Fruit fly (Drosophila melanogaster) whole organism, embryonic: ENCODE data around the gene CG46270.
A peak's percentile ranks its signal among the peaks of the same experiment; 100 is the strongest.

Experiments
- B-H2 ChIP-seq: fragments of 200-800 bp; sonication (Bioruptor generic); optimal IDR thresholded peaks from 2 replicates; lab custom pipeline; 2018; ENCODE audit warnings: missing biosample characterization, mild to moderate bottlenecking, missing genetic modification characterization
- Bgb ChIP-seq: fragments of 200-800 bp; sonication (Bioruptor generic); IDR thresholded peaks from 2 replicates; pipeline ENCODE4 v1.3.6; 2022; ENCODE audit warnings: missing biosample characterization, missing genetic modification characterization; ENCODE audit not compliant: partially characterized antibody
- CG13894 ChIP-seq: fragments of 200-800 bp; sonication (Bioruptor generic); optimal IDR thresholded peaks from 3 replicates; lab custom pipeline; 2018; ENCODE audit warnings: missing biosample characterization, mild to moderate bottlenecking, missing genetic modification characterization, moderate library complexity
- CG14965 ChIP-seq: fragments of 200-800 bp; sonication (Bioruptor generic); optimal IDR thresholded peaks from 2 replicates; lab custom pipeline; 2016; ENCODE audit warnings: missing biosample characterization, missing genetic modification characterization, borderline replicate concordance
- CG15696 ChIP-seq: fragments of 200-800 bp; sonication (Bioruptor generic); optimal IDR thresholded peaks from 2 replicates; lab custom pipeline; 2019; ENCODE audit warnings: missing biosample characterization, mild to moderate bottlenecking, missing genetic modification characterization, moderate library complexity
- CG17385 ChIP-seq: fragments of 200-800 bp; sonication (Bioruptor generic); optimal IDR thresholded peaks from 3 replicates; lab custom pipeline; 2018; ENCODE audit warnings: missing biosample characterization, mild to moderate bottlenecking, missing genetic modification characterization
- CG2116 ChIP-seq: fragments of 200-800 bp; sonication (Bioruptor generic); optimal IDR thresholded peaks from 3 replicates; lab custom pipeline; 2018; ENCODE audit warnings: missing biosample characterization, mild to moderate bottlenecking, missing genetic modification characterization
- CG30431 ChIP-seq: fragments of 200-800 bp; sonication (Bioruptor generic); optimal IDR thresholded peaks from 2 replicates; lab custom pipeline; 2017; ENCODE audit warnings: missing biosample characterization, missing genetic modification characterization
- CG3163 ChIP-seq: fragments of 200-800 bp; sonication (Bioruptor generic); optimal IDR thresholded peaks from 3 replicates; lab custom pipeline; 2016; ENCODE audit warnings: missing biosample characterization, missing genetic modification characterization
- CG34224 ChIP-seq: fragments of 200-800 bp; sonication (Bioruptor generic); IDR thresholded peaks from 3 replicates; pipeline ENCODE4 v1.3.6; 2022; ENCODE audit warnings: missing biosample characterization, missing genetic modification characterization; ENCODE audit not compliant: partially characterized antibody
- CG3995 ChIP-seq: fragments of 200-800 bp; sonication (Bioruptor generic); optimal IDR thresholded peaks from 3 replicates; lab custom pipeline; 2016; ENCODE audit warnings: missing biosample characterization, missing genetic modification characterization
- CG43689 ChIP-seq: fragments of 200-800 bp; sonication (Bioruptor generic); IDR thresholded peaks from 2 replicates; pipeline ENCODE4 v1.3.6; 2022; ENCODE audit warnings: missing biosample characterization, missing genetic modification characterization
- CG4707 ChIP-seq: fragments of 200-800 bp; sonication (Bioruptor generic); optimal IDR thresholded peaks from 2 replicates; lab custom pipeline; 2018; ENCODE audit warnings: missing biosample characterization, mild to moderate bottlenecking, missing genetic modification characterization, moderate library complexity
- CG6689 ChIP-seq: fragments of 200-800 bp; sonication (Bioruptor generic); IDR thresholded peaks from 2 replicates; pipeline ENCODE4 v1.3.6; 2022; ENCODE audit warnings: missing biosample characterization, missing genetic modification characterization
- CG7556 ChIP-seq: fragments of 200-800 bp; sonication (Bioruptor generic); optimal IDR thresholded peaks from 2 replicates; lab custom pipeline; 2017; ENCODE audit warnings: missing biosample characterization, mild to moderate bottlenecking, missing genetic modification characterization
- CG7786 ChIP-seq: fragments of 200-800 bp; sonication (Bioruptor generic); optimal IDR thresholded peaks from 2 replicates; lab custom pipeline; 2016; ENCODE audit warnings: missing biosample characterization, missing genetic modification characterization
- CG7987 ChIP-seq: fragments of 200-800 bp; sonication (Bioruptor generic); optimal IDR thresholded peaks from 2 replicates; lab custom pipeline; 2018; ENCODE audit warnings: missing biosample characterization, mild to moderate bottlenecking, missing genetic modification characterization, moderate library complexity
- CG8290 ChIP-seq, 3 experiments: fragments of 200-800 bp; sonication (Bioruptor generic); optimal IDR thresholded peaks; 2 replicates each; lab custom pipeline; 2016 to 2019; ENCODE audit warnings: missing biosample characterization in 3 of 3, missing genetic modification characterization in 3 of 3, mild to moderate bottlenecking in 2 of 3, moderate library complexity in 1 of 3
- CG9727 ChIP-seq: fragments of 200-800 bp; sonication (Bioruptor generic); optimal IDR thresholded peaks from 3 replicates; lab custom pipeline; 2017; ENCODE audit warnings: missing biosample characterization, mild to moderate bottlenecking, missing genetic modification characterization
- CG9876 ChIP-seq: fragments of 200-800 bp; sonication (Bioruptor generic); optimal IDR thresholded peaks from 2 replicates; lab custom pipeline; 2016; ENCODE audit warnings: missing biosample characterization, missing genetic modification characterization
- CkIIα-i1 ChIP-seq: fragments of 200-800 bp; sonication (Bioruptor generic); IDR thresholded peaks from 2 replicates; pipeline ENCODE4 v1.3.6; 2022; ENCODE audit warnings: missing biosample characterization, missing genetic modification characterization
- Dfd ChIP-seq, 2 experiments: fragments of >200 bp; optimal IDR thresholded peaks; 2 replicates each; lab custom pipeline; 2017; ENCODE audit warnings: missing biosample characterization in 2 of 2, missing genetic modification characterization in 2 of 2
- Dp ChIP-seq: fragments of 200-800 bp; sonication (Bioruptor generic); optimal IDR thresholded peaks from 2 replicates; lab custom pipeline; 2018; ENCODE audit warnings: missing biosample characterization, mild to moderate bottlenecking, missing genetic modification characterization, moderate library complexity
- Gsc ChIP-seq: fragments of 200-800 bp; sonication (Bioruptor generic); IDR thresholded peaks from 2 replicates; pipeline ENCODE4 v1.3.6; 2022; ENCODE audit warnings: missing biosample characterization, missing genetic modification characterization
- Hr39 ChIP-seq: fragments of >200 bp; optimal IDR thresholded peaks from 2 replicates; lab custom pipeline; 2017
- MESR4 ChIP-seq: fragments of 200-800 bp; sonication (Bioruptor generic); optimal IDR thresholded peaks from 2 replicates; lab custom pipeline; 2018; ENCODE audit warnings: missing biosample characterization, mild to moderate bottlenecking, missing genetic modification characterization, moderate library complexity
- Mes4 ChIP-seq: fragments of 200-800 bp; sonication (Bioruptor generic); optimal IDR thresholded peaks from 2 replicates; lab custom pipeline; 2016; ENCODE audit warnings: missing biosample characterization, missing genetic modification characterization
- NFAT ChIP-seq: fragments of 200-800 bp; sonication (Bioruptor generic); IDR thresholded peaks from 2 replicates; pipeline ENCODE4 v1.3.6; 2022; ENCODE audit warnings: missing biosample characterization, missing genetic modification characterization
- Pdp1 ChIP-seq, 2 experiments: fragments of 200-800 bp; sonication (Bioruptor generic); optimal IDR thresholded peaks; 3 replicates each; lab custom pipeline; 2016; ENCODE audit warnings: missing biosample characterization in 2 of 2, missing genetic modification characterization in 2 of 2, mild to moderate bottlenecking in 1 of 2, moderate library complexity in 1 of 2
- Sry-β ChIP-seq: fragments of 200-800 bp; sonication (Bioruptor generic); optimal IDR thresholded peaks from 2 replicates; lab custom pipeline; 2018; ENCODE audit warnings: missing biosample characterization, mild to moderate bottlenecking, missing genetic modification characterization, moderate library complexity
- ash1 ChIP-seq: fragments of 200-800 bp; sonication (Bioruptor generic); optimal IDR thresholded peaks from 2 replicates; lab custom pipeline; 2018; ENCODE audit warnings: missing biosample characterization, mild to moderate bottlenecking, missing genetic modification characterization
- bcd ChIP-seq: fragments of 200-800 bp; sonication (Bioruptor generic); optimal IDR thresholded peaks from 2 replicates; lab custom pipeline; 2017; ENCODE audit warnings: missing biosample characterization, mild to moderate bottlenecking, missing genetic modification characterization
- chn ChIP-seq: fragments of 200-800 bp; sonication (Bioruptor generic); optimal IDR thresholded peaks from 2 replicates; lab custom pipeline; 2016; ENCODE audit warnings: missing biosample characterization, missing genetic modification characterization
- corto ChIP-seq: fragments of 200-800 bp; sonication (Bioruptor generic); optimal IDR thresholded peaks from 2 replicates; lab custom pipeline; 2016; ENCODE audit warnings: missing biosample characterization, mild to moderate bottlenecking, missing genetic modification characterization, moderate library complexity
- dati ChIP-seq: fragments of 200-800 bp; sonication (Bioruptor generic); IDR thresholded peaks from 2 replicates; pipeline ENCODE4 v1.3.6; 2022; ENCODE audit warnings: missing biosample characterization, missing genetic modification characterization
- dysf ChIP-seq: fragments of 200-800 bp; sonication (Bioruptor generic); IDR thresholded peaks from 3 replicates; pipeline ENCODE4 v1.3.6; 2022; ENCODE audit warnings: missing biosample characterization, missing genetic modification characterization
- exex ChIP-seq: fragments of 200-800 bp; sonication (Bioruptor generic); optimal IDR thresholded peaks from 4 replicates; lab custom pipeline; 2018; ENCODE audit warnings: missing biosample characterization, mild to moderate bottlenecking, missing genetic modification characterization, moderate library complexity
- gfzf ChIP-seq: fragments of 200-800 bp; sonication (Bioruptor generic); optimal IDR thresholded peaks from 2 replicates; lab custom pipeline; 2016; ENCODE audit warnings: missing biosample characterization, mild to moderate bottlenecking, missing genetic modification characterization, moderate library complexity
- gro ChIP-seq: fragments of 200-800 bp; sonication (Bioruptor generic); optimal IDR thresholded peaks from 2 replicates; lab custom pipeline; 2016; ENCODE audit warnings: missing biosample characterization, missing genetic modification characterization
- gsb-n ChIP-seq: fragments of 200-800 bp; sonication (Bioruptor generic); optimal IDR thresholded peaks from 3 replicates; lab custom pipeline; 2018; ENCODE audit warnings: missing biosample characterization, mild to moderate bottlenecking, missing genetic modification characterization
- ham ChIP-seq: fragments of 200-800 bp; sonication (Bioruptor generic); IDR thresholded peaks from 2 replicates; pipeline ENCODE4 v1.3.6; 2022; ENCODE audit warnings: missing biosample characterization, missing genetic modification characterization
- hb ChIP-seq: fragments of 200-800 bp; sonication (Bioruptor generic); IDR thresholded peaks from 3 replicates; pipeline ENCODE4 v1.3.6; 2022; ENCODE audit warnings: missing biosample characterization, missing genetic modification characterization; ENCODE audit not compliant: partially characterized antibody
- jing ChIP-seq: fragments of 200-800 bp; sonication (Bioruptor generic); optimal IDR thresholded peaks from 2 replicates; lab custom pipeline; 2018; ENCODE audit warnings: missing biosample characterization, mild to moderate bottlenecking, missing genetic modification characterization
- kay ChIP-seq: fragments of 200-800 bp; sonication (Bioruptor generic); optimal IDR thresholded peaks from 2 replicates; lab custom pipeline; 2016; ENCODE audit warnings: missing biosample characterization, missing genetic modification characterization
- lbe ChIP-seq: fragments of 200-800 bp; sonication (Bioruptor generic); optimal IDR thresholded peaks from 2 replicates; lab custom pipeline; 2016; ENCODE audit warnings: missing biosample characterization, mild to moderate bottlenecking, missing genetic modification characterization
- p53 ChIP-seq: fragments of 200-800 bp; sonication (Bioruptor generic); optimal IDR thresholded peaks from 2 replicates; lab custom pipeline; 2016; ENCODE audit warnings: missing biosample characterization, missing genetic modification characterization
- pfk ChIP-seq: fragments of 200-800 bp; sonication (Bioruptor generic); optimal IDR thresholded peaks from 2 replicates; lab custom pipeline; 2018; ENCODE audit warnings: missing biosample characterization, mild to moderate bottlenecking, missing genetic modification characterization, moderate library complexity
- pita ChIP-seq: fragments of 200-800 bp; sonication (Bioruptor generic); optimal IDR thresholded peaks from 2 replicates; lab custom pipeline; 2017; ENCODE audit warnings: missing biosample characterization, mild to moderate bottlenecking, missing genetic modification characterization
- pzg ChIP-seq: fragments of 200-800 bp; sonication (Bioruptor generic); optimal IDR thresholded peaks from 3 replicates; lab custom pipeline; 2018; ENCODE audit warnings: missing biosample characterization, mild to moderate bottlenecking, missing genetic modification characterization, moderate library complexity
- sisA ChIP-seq: fragments of 200-800 bp; sonication (Bioruptor generic); IDR thresholded peaks from 2 replicates; pipeline ENCODE4 v1.3.6; 2022; ENCODE audit warnings: missing biosample characterization, missing genetic modification characterization
- zen2 ChIP-seq: fragments of 200-800 bp; sonication (Bioruptor generic); IDR thresholded peaks from 3 replicates; pipeline ENCODE4 v1.3.6; 2022; ENCODE audit warnings: missing biosample characterization, missing genetic modification characterization; ENCODE audit not compliant: partially characterized antibody

Gene CG46270

DNA sequence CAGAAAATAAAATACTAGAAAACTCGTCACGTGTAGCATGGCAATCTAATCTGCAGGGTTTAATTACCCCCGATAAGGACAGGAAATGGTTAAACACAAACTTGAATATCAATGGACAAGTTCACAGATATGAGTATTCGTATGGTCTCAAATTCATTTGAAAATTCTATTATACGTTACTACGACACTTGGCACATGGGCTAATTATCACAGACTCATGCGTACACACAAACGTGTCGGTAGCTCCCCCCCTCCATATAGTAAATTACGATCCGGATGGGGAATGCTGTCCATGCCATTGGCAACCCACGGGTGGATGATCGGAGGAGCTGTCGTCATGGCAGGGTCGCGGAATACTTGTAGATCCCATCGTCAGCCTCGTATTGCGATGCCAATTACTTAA lies 33.9 kb downstream of the CG46270 start (continued):
- TF ChIP-seq CG9727 (GFP tag; lab: Kevin White, UChicago), result no peak
- 0 out of 2 replicates have a peak, but pooled peaks have one; percentile 19 for TF ChIP-seq NFAT (GFP tag; lab: Robert Waterston, UW)
- TF ChIP-seq pzg (GFP tag; lab: Kevin White, UChicago), result no peak
- no peak for TF ChIP-seq CG17385 (GFP tag; lab: Kevin White, UChicago)
- TF ChIP-seq MESR4, result no peak
- TF ChIP-seq CG9876 (GFP tag; lab: Kevin White, UChicago), result no peak
- TF ChIP-seq Mes4 (GFP tag; lab: Kevin White, UChicago), result no peak
- no peak for TF ChIP-seq CG34224
- TF ChIP-seq sisA (GFP tag; lab: Robert Waterston, UW), result no peak
- no peak for TF ChIP-seq CkIIα-i1 (GFP tag; lab: Robert Waterston, UW)
- no peak for TF ChIP-seq corto (GFP tag; lab: Kevin White, UChicago)
- TF ChIP-seq Sry-β, result no peak
- TF ChIP-seq hb (GFP tag; lab: Robert Waterston, UW), result no peak
- TF ChIP-seq Bgb (GFP tag; lab: Robert Waterston, UW), result no peak
- TF ChIP-seq Dfd (GFP tag; optimal IDR thresholded peaks at IDR 0.05; lab: Kevin White, UChicago), result no peak
- no peak for TF ChIP-seq pfk (GFP tag; lab: Kevin White, UChicago)
- TF ChIP-seq bcd, result no peak
- TF ChIP-seq Pdp1 (GFP tag; optimal IDR thresholded peaks at IDR 0.05; lab: Kevin White, UChicago), result peak in 1 of 2 experiments; percentile 33
- TF ChIP-seq CG6689 (GFP tag; lab: Robert Waterston, UW), result no peak
- no peak for TF ChIP-seq gfzf (GFP tag; lab: Kevin White, UChicago)
- TF ChIP-seq chn (GFP tag; lab: Kevin White, UChicago), result no peak
- TF ChIP-seq Hr39 (lab: Kevin White, UChicago), result no peak
- TF ChIP-seq dysf (GFP tag; lab: Robert Waterston, UW), result 0 out of 3 replicates have a peak, but pooled peaks have one; percentile 39
- TF ChIP-seq CG3995 (GFP tag; lab: Kevin White, UChicago), result no peak
- TF ChIP-seq Gsc, result no peak
- TF ChIP-seq CG14965 (GFP tag; lab: Kevin White, UChicago), result no peak
- TF ChIP-seq Dp (GFP tag; lab: Kevin White, UChicago), result no peak
- TF ChIP-seq CG7786, result no peak
- TF ChIP-seq pita, result no peak
- no peak for TF ChIP-seq dati (GFP tag; lab: Robert Waterston, UW)
- TF ChIP-seq B-H2 (GFP tag; lab: Kevin White, UChicago), result no peak
- TF ChIP-seq zen2 (GFP tag; lab: Robert Waterston, UW), result no peak
- no peak for TF ChIP-seq CG3163 (GFP tag; lab: Kevin White, UChicago)
- no peak for TF ChIP-seq kay
- no peak for TF ChIP-seq lbe (GFP tag; lab: Kevin White, UChicago)
- TF ChIP-seq exex (tag; lab: Kevin White, UChicago), result peak; percentile 100
- TF ChIP-seq ham (GFP tag; lab: Robert Waterston, UW), result no peak
- TF ChIP-seq CG8290 (GFP tag; optimal IDR thresholded peaks at IDR 0.05; lab: Kevin White, UChicago), result no peak
- TF ChIP-seq CG8290 (tag; optimal IDR thresholded peaks at IDR 0.05; lab: Kevin White, UChicago), result peak in 1 of 2 experiments; percentile 5
- TF ChIP-seq CG30431 (GFP tag; lab: Kevin White, UChicago), result no peak
- TF ChIP-seq CG7987 (GFP tag; lab: Kevin White, UChicago), result peak; percentile 18
- TF ChIP-seq jing, result no peak
- no peak for TF ChIP-seq ash1 (GFP tag; lab: Kevin White, UChicago)
- no peak for TF ChIP-seq CG4707 (GFP tag; lab: Kevin White, UChicago)
- no peak for TF ChIP-seq gsb-n
- no peak for TF ChIP-seq gro (GFP tag; lab: Kevin White, UChicago)
- no peak for TF ChIP-seq p53 (GFP tag; lab: Kevin White, UChicago)
- TF ChIP-seq CG7556 (GFP tag; lab: Kevin White, UChicago), result no peak
- TF ChIP-seq CG13894 (tag; lab: Kevin White, UChicago), result no peak
- TF ChIP-seq CG15696, result no peak
- TF ChIP-seq CG43689 (GFP tag; lab: Robert Waterston, UW), result no peak
- TF ChIP-seq CG2116 (GFP tag; lab: Kevin White, UChicago), result no peak
